Worm (Caenorhabditis elegans): ENCODE measurements around the gene K02E11.10.

ce11 chrV:14240694-14241201 is at the start of gene K02E11.10:
- no peak for TF ChIP-seq med-1 (GFP tag; optimal IDR thresholded peaks at IDR 0.05; ENCODE audit: insufficient read depth)
- TF ChIP-seq ztf-29 (GFP tag; IDR thresholded peaks at IDR 0.05), result no peak
- no peak for TF ChIP-seq tab-1 (GFP tag; IDR thresholded peaks at IDR 0.05)
- no peak for TF ChIP-seq ztf-23 (GFP tag; IDR thresholded peaks at IDR 0.05)
